Worm (Caenorhabditis elegans): ENCODE measurements around the gene clec-74.

- no peak for TF ChIP-seq nhr-237 (tag; optimal IDR thresholded peaks at IDR 0.05)
- no peak for TF ChIP-seq ces-1 (GFP tag; optimal IDR thresholded peaks at IDR 0.05)
- TF ChIP-seq zip-8 (tag; optimal IDR thresholded peaks at IDR 0.05) = no peak
- no peak for TF ChIP-seq nhr-76 (tag; optimal IDR thresholded peaks at IDR 0.05)
- TF ChIP-seq unc-62 (GFP tag; optimal IDR thresholded peaks at IDR 0.05) = no peak
- TF ChIP-seq nhr-28 (tag; optimal IDR thresholded peaks at IDR 0.05) = no peak
- no peak for TF ChIP-seq cnd-1 (tag; optimal IDR thresholded peaks at IDR 0.05)
- no peak for TF ChIP-seq snpc-4 (tag; optimal IDR thresholded peaks at IDR 0.05)
- no peak for TF ChIP-seq pha-4 (tag; optimal IDR thresholded peaks at IDR 0.05)
- TF ChIP-seq hlh-1 (tag; optimal IDR thresholded peaks at IDR 0.05) = no peak
- no peak for TF ChIP-seq lin-13 (tag; optimal IDR thresholded peaks at IDR 0.05)
- no peak for TF ChIP-seq sem-2 (GFP tag; optimal IDR thresholded peaks at IDR 0.05)
- no peak for TF ChIP-seq flh-1 (GFP tag; optimal IDR thresholded peaks at IDR 0.05)
- TF ChIP-seq nhr-12 (tag; optimal IDR thresholded peaks at IDR 0.05) = no peak
These were observed 21.2 kb downstream of the clec-74 start, which contains the start of gene srh-220 for ce11 chrIV:3977965-3978523.
